Worm (Caenorhabditis elegans): ENCODE data around the gene str-163.

- TF ChIP-seq mdl-1 (tag; optimal IDR thresholded peaks at IDR 0.05) = no peak
- TF ChIP-seq skn-1 (tag; optimal IDR thresholded peaks at IDR 0.05) = no peak
- TF ChIP-seq lin-39 (tag; optimal IDR thresholded peaks at IDR 0.05) = no peak
- no peak for TF ChIP-seq nhr-237 (tag; optimal IDR thresholded peaks at IDR 0.05)
- no peak for TF ChIP-seq peb-1 (tag; optimal IDR thresholded peaks at IDR 0.05)
- TF ChIP-seq blmp-1 (tag; optimal IDR thresholded peaks at IDR 0.05; ENCODE audit: insufficient read depth) = no peak
- TF ChIP-seq nhr-129 (tag; optimal IDR thresholded peaks at IDR 0.05) = no peak
- no peak for TF ChIP-seq lsy-2 (tag; optimal IDR thresholded peaks at IDR 0.05)
- TF ChIP-seq unc-55 (GFP tag; optimal IDR thresholded peaks at IDR 0.05) = no peak
- no peak for TF ChIP-seq F13H6.1 (tag; optimal IDR thresholded peaks at IDR 0.05)
Observed at ce11 chrIV:4977176-4977693, 23.2 kb downstream of the str-163 start, which contains the start of gene E03H12.5.

Measured in whole organism, L2 larva.